Fruit fly (Drosophila melanogaster) whole organism, embryonic: Measurements from ENCODE around the gene CG13912.
A peak's percentile ranks its signal among the peaks of the same experiment; 100 is the strongest.

Experiments used
- B-H1 ChIP-seq: fragments of 200-800 bp; sonication (Bioruptor generic); IDR thresholded peaks from 3 replicates; pipeline ENCODE4 v1.3.6; 2022; ENCODE audit warnings: missing biosample characterization, missing genetic modification characterization
- CG10979 ChIP-seq: fragments of 200-800 bp; sonication (Bioruptor generic); optimal IDR thresholded peaks from 2 replicates; lab custom pipeline; 2018; ENCODE audit warnings: missing biosample characterization, mild to moderate bottlenecking, missing genetic modification characterization, moderate library complexity
- CG11093 ChIP-seq: fragments of 200-800 bp; sonication (Bioruptor generic); IDR thresholded peaks from 3 replicates; pipeline ENCODE4 v1.3.6; 2022; ENCODE audit warnings: missing biosample characterization, missing genetic modification characterization
- CG12155 ChIP-seq: fragments of 200-800 bp; sonication (Bioruptor generic); optimal IDR thresholded peaks from 3 replicates; lab custom pipeline; 2016; ENCODE audit warnings: missing biosample characterization, missing genetic modification characterization
- CG12391 ChIP-seq: fragments of 200-800 bp; sonication (Bioruptor generic); optimal IDR thresholded peaks from 3 replicates; lab custom pipeline; 2018; ENCODE audit warnings: missing biosample characterization, mild to moderate bottlenecking, missing genetic modification characterization, moderate library complexity
- CG15514 ChIP-seq: fragments of 200-800 bp; sonication (Bioruptor generic); optimal IDR thresholded peaks from 3 replicates; lab custom pipeline; 2017; ENCODE audit warnings: missing biosample characterization, missing genetic modification characterization, mild to moderate bottlenecking, moderate library complexity, missing genetic modification reagents
- CG15696 ChIP-seq: fragments of 200-800 bp; sonication (Bioruptor generic); optimal IDR thresholded peaks from 2 replicates; lab custom pipeline; 2019; ENCODE audit warnings: missing biosample characterization, mild to moderate bottlenecking, missing genetic modification characterization, moderate library complexity
- CG16779 ChIP-seq: fragments of 200-800 bp; sonication (Bioruptor generic); IDR thresholded peaks from 2 replicates; pipeline ENCODE4 v1.3.6; 2022; ENCODE audit warnings: missing biosample characterization, missing genetic modification characterization
- CG17385 ChIP-seq: fragments of 200-800 bp; sonication (Bioruptor generic); optimal IDR thresholded peaks from 3 replicates; lab custom pipeline; 2018; ENCODE audit warnings: missing biosample characterization, mild to moderate bottlenecking, missing genetic modification characterization
- CG17912 ChIP-seq: fragments of 200-800 bp; sonication (Bioruptor generic); optimal IDR thresholded peaks from 2 replicates; lab custom pipeline; 2018; ENCODE audit warnings: missing biosample characterization, mild to moderate bottlenecking, missing genetic modification characterization
- CG1792 ChIP-seq: fragments of 200-800 bp; sonication (Bioruptor generic); optimal IDR thresholded peaks from 2 replicates; lab custom pipeline; 2016; ENCODE audit warnings: missing biosample characterization, missing genetic modification characterization
- CG2116 ChIP-seq: fragments of 200-800 bp; sonication (Bioruptor generic); optimal IDR thresholded peaks from 3 replicates; lab custom pipeline; 2018; ENCODE audit warnings: missing biosample characterization, mild to moderate bottlenecking, missing genetic modification characterization
- CG2199 ChIP-seq: fragments of 200-800 bp; sonication (Bioruptor generic); IDR thresholded peaks from 3 replicates; pipeline ENCODE4 v1.3.6; 2022; ENCODE audit warnings: missing biosample characterization, missing genetic modification characterization
- CG32532 ChIP-seq: fragments of 200-800 bp; sonication (Bioruptor generic); IDR thresholded peaks from 2 replicates; pipeline ENCODE4 v1.3.6; 2022; ENCODE audit warnings: missing biosample characterization, missing genetic modification characterization
- CG34376 ChIP-seq: fragments of 200-800 bp; sonication (Bioruptor generic); optimal IDR thresholded peaks from 2 replicates; lab custom pipeline; 2018; ENCODE audit warnings: missing biosample characterization, mild to moderate bottlenecking, missing genetic modification characterization
- CG6689 ChIP-seq: fragments of 200-800 bp; sonication (Bioruptor generic); IDR thresholded peaks from 2 replicates; pipeline ENCODE4 v1.3.6; 2022; ENCODE audit warnings: missing biosample characterization, missing genetic modification characterization
- CG8089 ChIP-seq: fragments of 200-800 bp; sonication (Bioruptor generic); optimal IDR thresholded peaks from 3 replicates; lab custom pipeline; 2016; ENCODE audit warnings: missing biosample characterization, missing genetic modification characterization
- CG8290 ChIP-seq, 3 experiments: fragments of 200-800 bp; sonication (Bioruptor generic); optimal IDR thresholded peaks; 2 replicates each; lab custom pipeline; 2016 to 2019; ENCODE audit warnings: missing biosample characterization in 3 of 3, missing genetic modification characterization in 3 of 3, mild to moderate bottlenecking in 2 of 3, moderate library complexity in 1 of 3
- CoRest ChIP-seq: fragments of 200-800 bp; sonication (Bioruptor generic); optimal IDR thresholded peaks from 3 replicates; lab custom pipeline; 2018; ENCODE audit warnings: missing biosample characterization, mild to moderate bottlenecking, missing genetic modification characterization, moderate library complexity
- Dbx ChIP-seq: fragments of 200-800 bp; sonication (Bioruptor generic); IDR thresholded peaks from 3 replicates; pipeline ENCODE4 v1.3.6; 2022; ENCODE audit warnings: missing biosample characterization, missing genetic modification characterization
- Deaf1 ChIP-seq: fragments of 200-800 bp; optimal IDR thresholded peaks from 3 replicates; lab custom pipeline; 2019; ENCODE audit warnings: missing biosample characterization, mild to moderate bottlenecking, missing genetic modification characterization, moderate library complexity
- HLH54F ChIP-seq: fragments of 200-800 bp; sonication (Bioruptor generic); optimal IDR thresholded peaks from 3 replicates; lab custom pipeline; 2016; ENCODE audit warnings: missing biosample characterization, missing genetic modification characterization
- HmgD ChIP-seq: fragments of 200-800 bp; sonication (Bioruptor generic); optimal IDR thresholded peaks from 3 replicates; lab custom pipeline; 2016; ENCODE audit warnings: missing biosample characterization, missing genetic modification characterization
- Hsf ChIP-seq: fragments of 200-800 bp; sonication (Bioruptor generic); optimal IDR thresholded peaks from 3 replicates; lab custom pipeline; 2016; ENCODE audit warnings: missing biosample characterization, missing genetic modification characterization
- NK7.1 ChIP-seq: fragments of 200-800 bp; sonication (Bioruptor generic); optimal IDR thresholded peaks from 3 replicates; lab custom pipeline; 2016; ENCODE audit warnings: missing biosample characterization, missing genetic modification characterization
- Nf-YA ChIP-seq: fragments of 200-800 bp; sonication (Bioruptor generic); IDR thresholded peaks from 2 replicates; pipeline ENCODE4 v1.3.6; 2022; ENCODE audit warnings: missing biosample characterization, missing genetic modification characterization
- Optix ChIP-seq: fragments of 200-800 bp; sonication (Bioruptor generic); IDR thresholded peaks from 3 replicates; pipeline ENCODE4 v1.3.6; 2022; ENCODE audit warnings: missing biosample characterization, missing genetic modification characterization
- Sox102F ChIP-seq: fragments of 200-800 bp; sonication (Bioruptor generic); optimal IDR thresholded peaks from 2 replicates; lab custom pipeline; 2018; ENCODE audit warnings: missing biosample characterization, mild to moderate bottlenecking, missing genetic modification characterization, moderate library complexity
- Sry-β ChIP-seq: fragments of 200-800 bp; sonication (Bioruptor generic); optimal IDR thresholded peaks from 2 replicates; lab custom pipeline; 2018; ENCODE audit warnings: missing biosample characterization, mild to moderate bottlenecking, missing genetic modification characterization, moderate library complexity
- ac ChIP-seq: fragments of 200-800 bp; sonication (Bioruptor generic); optimal IDR thresholded peaks from 3 replicates; lab custom pipeline; 2017; ENCODE audit warnings: missing biosample characterization, mild to moderate bottlenecking, missing genetic modification characterization
- amos ChIP-seq: fragments of 200-800 bp; sonication (Bioruptor generic); IDR thresholded peaks from 2 replicates; pipeline ENCODE4 v1.3.6; 2022; ENCODE audit warnings: missing biosample characterization, missing genetic modification characterization; ENCODE audit not compliant: partially characterized antibody
- ap ChIP-seq: fragments of 200-800 bp; sonication (Bioruptor generic); IDR thresholded peaks from 2 replicates; pipeline ENCODE4 v1.3.6; 2022; ENCODE audit warnings: missing biosample characterization, missing genetic modification characterization
- cas ChIP-seq: fragments of 200-800 bp; sonication (Bioruptor generic); IDR thresholded peaks from 2 replicates; pipeline ENCODE4 v1.3.6; 2022; ENCODE audit warnings: missing biosample characterization, missing genetic modification characterization
- dysf ChIP-seq: fragments of 200-800 bp; sonication (Bioruptor generic); IDR thresholded peaks from 3 replicates; pipeline ENCODE4 v1.3.6; 2022; ENCODE audit warnings: missing biosample characterization, missing genetic modification characterization
- fd102C ChIP-seq: fragments of 200-800 bp; sonication (Bioruptor generic); optimal IDR thresholded peaks from 2 replicates; lab custom pipeline; 2018; ENCODE audit warnings: missing biosample characterization, mild to moderate bottlenecking, missing genetic modification characterization, moderate library complexity
- fd96Cb ChIP-seq: fragments of 200-800 bp; sonication (Bioruptor generic); optimal IDR thresholded peaks from 2 replicates; lab custom pipeline; 2018; ENCODE audit warnings: missing biosample characterization, mild to moderate bottlenecking, missing genetic modification characterization, moderate library complexity
- gcm ChIP-seq: fragments of 200-800 bp; sonication (Bioruptor generic); optimal IDR thresholded peaks from 2 replicates; lab custom pipeline; 2019; ENCODE audit warnings: missing biosample characterization, mild to moderate bottlenecking, missing genetic modification characterization, moderate library complexity
- gcm2 ChIP-seq: fragments of 200-800 bp; sonication (Bioruptor generic); optimal IDR thresholded peaks from 2 replicates; lab custom pipeline; 2016; ENCODE audit warnings: missing biosample characterization, missing genetic modification characterization
- org-1 ChIP-seq: fragments of 200-800 bp; sonication (Bioruptor generic); optimal IDR thresholded peaks from 2 replicates; lab custom pipeline; 2017; ENCODE audit warnings: missing biosample characterization, missing genetic modification characterization
- pan ChIP-seq, 4 experiments: fragments of >200 bp in 3 of 4; fragments of 200-800 bp in 1 of 4; sonication (Bioruptor generic) in 1 of 4; optimal IDR thresholded peaks in 3 of 4; IDR thresholded peaks in 1 of 4; 2 replicates each; pipeline versions ENCODE4 v1.3.6 to Lab custom; 2017 to 2022; ENCODE audit warnings: missing biosample characterization in 2 of 4, missing genetic modification characterization in 2 of 4, mixed read lengths in 1 of 4
- pb ChIP-seq: fragments of 200-800 bp; sonication (Bioruptor generic); optimal IDR thresholded peaks from 3 replicates; lab custom pipeline; 2016; ENCODE audit warnings: missing biosample characterization, missing genetic modification characterization
- slp2 ChIP-seq: fragments of 200-800 bp; sonication (Bioruptor generic); optimal IDR thresholded peaks from 2 replicates; lab custom pipeline; 2016; ENCODE audit warnings: missing biosample characterization, missing genetic modification characterization
- sob ChIP-seq: fragments of 200-800 bp; sonication (Bioruptor generic); IDR thresholded peaks from 2 replicates; pipeline ENCODE4 v1.3.6; 2022; ENCODE audit warnings: missing biosample characterization, missing genetic modification characterization
- sr ChIP-seq: fragments of 200-800 bp; sonication (Bioruptor generic); IDR thresholded peaks from 3 replicates; pipeline ENCODE4 v1.3.6; 2022; ENCODE audit warnings: missing biosample characterization, missing genetic modification characterization
- tap ChIP-seq: fragments of 200-800 bp; optimal IDR thresholded peaks from 3 replicates; lab custom pipeline; 2019; ENCODE audit warnings: missing biosample characterization, mild to moderate bottlenecking, missing genetic modification characterization, moderate library complexity
- tup ChIP-seq: fragments of 200-800 bp; sonication (Bioruptor generic); optimal IDR thresholded peaks from 2 replicates; lab custom pipeline; 2016; ENCODE audit warnings: missing biosample characterization, mild to moderate bottlenecking, missing genetic modification characterization, moderate library complexity
- unpg ChIP-seq: fragments of 200-800 bp; sonication (Bioruptor generic); optimal IDR thresholded peaks from 3 replicates; lab custom pipeline; 2018; ENCODE audit warnings: missing biosample characterization, mild to moderate bottlenecking, missing genetic modification characterization, moderate library complexity

CG13912 gene

DNA sequence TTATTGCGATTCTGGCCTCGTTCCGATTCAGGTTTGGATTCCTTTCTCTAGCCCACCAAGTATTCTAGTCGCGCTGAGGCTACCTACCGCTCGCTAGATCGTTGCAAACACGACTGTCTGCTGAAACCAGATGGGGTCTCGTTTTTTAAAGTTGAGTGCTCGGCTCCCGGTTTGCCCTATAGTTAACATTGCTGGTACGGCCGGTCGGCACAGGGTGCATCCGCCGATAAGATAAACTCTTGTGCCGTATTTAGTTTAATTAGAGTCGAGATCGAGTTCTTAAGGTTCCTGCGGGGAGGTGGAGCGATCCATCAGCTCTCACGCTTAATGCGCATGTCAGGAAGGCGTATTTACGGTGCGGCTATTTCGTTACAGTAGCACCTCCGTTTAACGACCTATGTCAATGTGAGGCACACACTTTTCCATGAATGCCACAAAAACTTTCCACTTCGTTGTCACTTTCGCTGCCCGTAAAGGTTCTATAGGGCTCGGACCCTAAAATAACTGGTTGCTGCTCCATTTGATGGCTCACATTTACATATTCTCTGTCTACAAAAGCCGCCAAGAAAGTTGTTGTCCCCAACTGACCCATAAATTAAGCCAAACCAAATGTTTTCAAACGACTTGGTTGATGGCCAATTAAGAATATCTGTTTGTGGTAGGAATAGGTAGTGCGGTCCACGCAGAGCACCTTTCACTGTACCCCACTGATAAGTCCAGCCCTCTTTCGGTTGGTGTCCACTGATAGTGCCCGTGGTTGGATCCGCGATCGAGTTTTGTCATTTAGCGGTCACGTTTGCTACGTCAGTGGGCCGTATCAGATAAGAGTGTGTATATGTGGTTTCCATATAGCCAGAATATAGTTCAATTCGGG is 15.5 kb downstream of the CG13912 start, which contains the start of gene CG9119 (continued):
- TF ChIP-seq gcm = peak; percentile 41
- no peak for TF ChIP-seq amos (GFP tag; lab: Robert Waterston, UW)
- peak; percentile 50 for TF ChIP-seq CG10979 (tag; lab: Kevin White, UChicago)
- no peak for TF ChIP-seq CG17912 (GFP tag; lab: Kevin White, UChicago)
- TF ChIP-seq Dbx = peak; percentile 55; the same call in 1 of the 3 replicates
- TF ChIP-seq CG17385 (GFP tag; lab: Kevin White, UChicago) = peak; percentile 60
- 0 out of 3 replicates have a peak, but pooled peaks have one; percentile 30 for TF ChIP-seq B-H1 (GFP tag; lab: Robert Waterston, UW)
- no peak; the same call in none of the 2 replicates for TF ChIP-seq CG32532
- TF ChIP-seq tap (tag; lab: Kevin White, UChicago) = peak; percentile 49
- TF ChIP-seq CG6689 (GFP tag; lab: Robert Waterston, UW) = peak; percentile 53
- TF ChIP-seq dysf (GFP tag; lab: Robert Waterston, UW) = peak; percentile 70
- no peak for TF ChIP-seq ac (GFP tag; lab: Kevin White, UChicago)
- TF ChIP-seq pb = peak; percentile 67
- peak; percentile 52; the same call in 1 of the 3 replicates for TF ChIP-seq Optix (GFP tag; lab: Robert Waterston, UW)
- TF ChIP-seq unpg (GFP tag; lab: Kevin White, UChicago) = peak; percentile 53
- TF ChIP-seq CG12391 (tag; lab: Kevin White, UChicago) = peak; percentile 64
- no peak for TF ChIP-seq CG2116
- TF ChIP-seq Deaf1 (tag; lab: Kevin White, UChicago) = peak; percentile 90
- TF ChIP-seq CG15514 (GFP tag; lab: Kevin White, UChicago) = peak; percentile 28
- peak; percentile 38; the same call in 1 of the 2 replicates for TF ChIP-seq sob (GFP tag; lab: Robert Waterston, UW)
- no peak for TF ChIP-seq Nf-YA (GFP tag; lab: Robert Waterston, UW)
- peak; percentile 61 for TF ChIP-seq Hsf
- TF ChIP-seq CG2199 = no peak
- peak; percentile 48 for TF ChIP-seq fd96Cb (tag; lab: Kevin White, UChicago)
- peak; percentile 67 for TF ChIP-seq CG34376 (GFP tag; lab: Kevin White, UChicago)
- TF ChIP-seq pan (optimal IDR thresholded peaks at IDR 0.05; lab: Kevin White, UChicago) = no peak
- TF ChIP-seq pan (GFP tag; optimal IDR thresholded peaks at IDR 0.05 in 1 of 2, IDR thresholded peaks at IDR 0.05 in 1 of 2) = peak in 1 of 2 experiments; percentile 45
- TF ChIP-seq cas (GFP tag; lab: Robert Waterston, UW) = 0 out of 2 replicates have a peak, but pooled peaks have one; percentile 12
- no peak for TF ChIP-seq NK7.1 (GFP tag; lab: Kevin White, UChicago)
- TF ChIP-seq CG16779 (GFP tag; lab: Robert Waterston, UW) = no peak
- TF ChIP-seq CG15696 (tag; lab: Kevin White, UChicago) = peak; percentile 12
- peak; percentile 80 for TF ChIP-seq org-1
- TF ChIP-seq CG11093 (GFP tag; lab: Robert Waterston, UW) = peak; percentile 51; the same call in 1 of the 3 replicates
- no peak for TF ChIP-seq fd102C (GFP tag; lab: Kevin White, UChicago)
- TF ChIP-seq CG1792 = peak; percentile 34
- peak; percentile 64 for TF ChIP-seq HLH54F (GFP tag; lab: Kevin White, UChicago)
- no peak for TF ChIP-seq CG8290 (GFP tag; optimal IDR thresholded peaks at IDR 0.05; lab: Kevin White, UChicago)
- TF ChIP-seq CG8290 (tag; optimal IDR thresholded peaks at IDR 0.05; lab: Kevin White, UChicago) = peak in 1 of 2 experiments; percentile 35
- TF ChIP-seq Sox102F = peak; percentile 37
- TF ChIP-seq HmgD = no peak
- peak; percentile 73 for TF ChIP-seq CoRest (tag; lab: Kevin White, UChicago)
- TF ChIP-seq CG12155 (GFP tag; lab: Kevin White, UChicago) = peak; percentile 56
- no peak for TF ChIP-seq gcm2 (GFP tag; lab: Kevin White, UChicago)
- no peak for TF ChIP-seq Sry-β (GFP tag; lab: Kevin White, UChicago)
- no peak for TF ChIP-seq ap (GFP tag; lab: Robert Waterston, UW)
- TF ChIP-seq sr (GFP tag; lab: Robert Waterston, UW) = no peak; the same call in 2 of the 3 replicates
- no peak for TF ChIP-seq tup
- TF ChIP-seq slp2 (GFP tag; lab: Kevin White, UChicago) = peak; percentile 62
- TF ChIP-seq CG8089 = peak; percentile 31
